Worm (Caenorhabditis elegans): Measurements from ENCODE around the gene attf-3.

- TF ChIP-seq tbx-37 (GFP tag; conservative IDR thresholded peaks at IDR 0.05) (no peak), scrt-1 (GFP tag; IDR thresholded peaks at IDR 0.05) (no peak), hmg-4 (GFP tag; optimal IDR thresholded peaks at IDR 0.05) (no peak), sea-1 (GFP tag; conservative IDR thresholded peaks at IDR 0.05) (no peak), ama-1 (optimal IDR thresholded peaks at IDR 0.05) (no peak)
Observed at ce11 chrIII:42725-43124, 43.5 kb downstream of the attf-3 start.
